Worm (Caenorhabditis elegans) whole organism, L4 larva: Measurements from ENCODE around the gene nhr-68.

ENCODE experiments used
- D1046.2 ChIP-seq: fragments of 200-800 bp; sonication (Bioruptor generic); IDR thresholded peaks from 2 replicates; pipeline ENCODE4 v1.3.6; 2022; ENCODE audit warnings: missing genetic modification characterization, missing compliant biosample characterization
- F44E2.7 ChIP-seq: fragments of 200-800 bp; sonication (Bioruptor generic); IDR thresholded peaks from 2 replicates; pipeline ENCODE4 v2.1.2; 2022; ENCODE audit warnings: missing genetic modification characterization, missing compliant biosample characterization
- T20F7.1 ChIP-seq: fragments of 200-800 bp; sonication (Bioruptor generic); optimal IDR thresholded peaks from 2 replicates; lab custom pipeline; 2018; ENCODE audit warnings: mild to moderate bottlenecking, missing genetic modification characterization, missing compliant biosample characterization
- T26A8.4 ChIP-seq: fragments of 200-800 bp; sonication (Bioruptor generic); IDR thresholded peaks from 2 replicates; pipeline ENCODE4 v1.3.6; 2022; ENCODE audit warnings: missing genetic modification characterization, missing compliant biosample characterization
- arid-1 ChIP-seq: fragments of 200-800 bp; sonication (Bioruptor generic); conservative IDR thresholded peaks from 2 replicates; pipeline ENCODE4 v1.3.6; 2022; ENCODE audit warnings: missing genetic modification reagents, missing genetic modification characterization, missing compliant biosample characterization
- ceh-20 ChIP-seq: fragments of 200-800 bp; sonication (Bioruptor generic); IDR thresholded peaks from 2 replicates; pipeline ENCODE4 v1.3.6; 2022; ENCODE audit warnings: missing genetic modification reagents, missing genetic modification characterization, missing compliant biosample characterization
- ctbp-1 ChIP-seq: fragments of 200-800 bp; sonication (Bioruptor generic); IDR thresholded peaks from 2 replicates; pipeline ENCODE4 v1.3.6; 2022; ENCODE audit warnings: missing genetic modification reagents, missing genetic modification characterization, missing compliant biosample characterization
- daf-19 ChIP-seq: fragments of 200-800 bp; sonication (Bioruptor generic); conservative IDR thresholded peaks from 2 replicates; pipeline ENCODE4 v1.3.6; 2022; ENCODE audit warnings: missing genetic modification characterization, missing compliant biosample characterization
- dmd-8 ChIP-seq: fragments of 200-800 bp; sonication (Bioruptor generic); IDR thresholded peaks from 2 replicates; pipeline ENCODE4 v1.3.6; 2022; ENCODE audit warnings: missing genetic modification characterization, missing compliant biosample characterization
- dmd-9 ChIP-seq: fragments of 200-800 bp; sonication (Bioruptor generic); IDR thresholded peaks from 2 replicates; pipeline ENCODE4 v1.3.6; 2022; ENCODE audit warnings: missing genetic modification reagents, missing genetic modification characterization, missing compliant biosample characterization
- dve-1 ChIP-seq: sonication (generic microtip); optimal IDR thresholded peaks from 2 replicates; lab custom pipeline; 2017; ENCODE audit warnings: antibody characterized with exemption, mild to moderate bottlenecking, missing genetic modification characterization, missing compliant biosample characterization; ENCODE audit not compliant: insufficient read depth
- egl-27 ChIP-seq: sonication (generic microtip); optimal IDR thresholded peaks from 3 replicates; lab custom pipeline; 2017; ENCODE audit warnings: missing biosample characterization, missing genetic modification reagents, missing genetic modification characterization
- egl-43 ChIP-seq: fragments of 200-800 bp; sonication (Bioruptor generic); IDR thresholded peaks from 2 replicates; pipeline ENCODE4 v1.3.6; 2022; ENCODE audit warnings: missing genetic modification reagents, missing genetic modification characterization, missing compliant biosample characterization
- hmg-1.1 ChIP-seq: fragments of 200-800 bp; sonication (Bioruptor generic); IDR thresholded peaks from 2 replicates; pipeline ENCODE4 v1.3.6; 2022; ENCODE audit warnings: missing genetic modification reagents, missing genetic modification characterization, missing compliant biosample characterization
- jun-1 ChIP-seq: fragments of 150-350 bp; optimal IDR thresholded peaks from 2 replicates; lab custom pipeline; 2014; ENCODE audit warnings: missing biosample characterization, missing genetic modification reagents, missing genetic modification characterization
- lim-7 ChIP-seq: fragments of 200-800 bp; sonication (Bioruptor generic); IDR thresholded peaks from 2 replicates; pipeline ENCODE4 v1.3.6; 2022; ENCODE audit warnings: missing genetic modification characterization, missing compliant biosample characterization
- lin-1 ChIP-seq: fragments of 200-800 bp; sonication (Bioruptor generic); IDR thresholded peaks from 2 replicates; pipeline ENCODE4 v1.3.6; 2022; ENCODE audit warnings: missing genetic modification reagents, missing genetic modification characterization, missing compliant biosample characterization
- lsy-2 ChIP-seq, 2 experiments: fragments of 150-350 bp in 1 of 2; sonication (generic microtip) in 1 of 2; optimal IDR thresholded peaks; 2 replicates each; lab custom pipeline; 2014 to 2017; ENCODE audit warnings: missing biosample characterization in 2 of 2, missing genetic modification characterization in 2 of 2
- madf-9 ChIP-seq: fragments of 200-800 bp; sonication (Bioruptor generic); conservative IDR thresholded peaks from 2 replicates; pipeline ENCODE4 v1.3.6; 2022; ENCODE audit warnings: missing genetic modification reagents, missing genetic modification characterization, missing compliant biosample characterization
- mdl-1 ChIP-seq, 2 experiments: fragments of 150-350 bp in 1 of 2; sonication (generic microtip) in 1 of 2; optimal IDR thresholded peaks; 2 replicates each; lab custom pipeline; 2014 to 2017; ENCODE audit warnings: missing biosample characterization in 2 of 2, missing genetic modification characterization in 2 of 2
- mep-1 ChIP-seq: fragments of 150-350 bp; sonication (generic microtip); optimal IDR thresholded peaks from 3 replicates; lab custom pipeline; 2014; ENCODE audit warnings: missing biosample characterization, missing genetic modification characterization
- mxl-2 ChIP-seq: fragments of 200-800 bp; sonication (Bioruptor generic); conservative IDR thresholded peaks from 2 replicates; pipeline ENCODE4 v1.3.6; 2022; ENCODE audit warnings: missing genetic modification reagents, missing genetic modification characterization, missing compliant biosample characterization
- mxl-3 ChIP-seq: fragments of 200-800 bp; sonication (Bioruptor generic); optimal IDR thresholded peaks from 2 replicates; lab custom pipeline; 2018; ENCODE audit warnings: mild to moderate bottlenecking, missing genetic modification characterization, missing compliant biosample characterization
- nhr-10 ChIP-seq: fragments of 150-350 bp; optimal IDR thresholded peaks from 2 replicates; lab custom pipeline; 2014; ENCODE audit warnings: missing biosample characterization, missing genetic modification characterization
- nhr-25 ChIP-seq: sonication (generic microtip); optimal IDR thresholded peaks from 2 replicates; lab custom pipeline; 2017; ENCODE audit warnings: missing genetic modification characterization, mild to moderate bottlenecking, missing compliant biosample characterization, antibody characterized with exemption, moderate library complexity, borderline replicate concordance; ENCODE audit not compliant: insufficient read depth
- nhr-48 ChIP-seq: sonication (generic microtip); optimal IDR thresholded peaks from 2 replicates; lab custom pipeline; 2016; ENCODE audit warnings: mild to moderate bottlenecking, missing genetic modification characterization, missing compliant biosample characterization
- nhr-6 ChIP-seq: fragments of 150-350 bp; optimal IDR thresholded peaks from 2 replicates; lab custom pipeline; 2014; ENCODE audit warnings: missing biosample characterization, missing genetic modification characterization
- pha-4 ChIP-seq, 2 experiments: fragments of 150-350 bp in 1 of 2; fragments of 200-800 bp in 1 of 2; sonication (Bioruptor generic) in 1 of 2; IDR thresholded peaks in 1 of 2; optimal IDR thresholded peaks in 1 of 2; 2 replicates each; pipeline versions ENCODE4 v1.3.6 to Lab custom; 2014 to 2022; ENCODE audit warnings: missing genetic modification characterization in 2 of 2, missing genetic modification reagents in 2 of 2, missing biosample characterization in 1 of 2, missing compliant biosample characterization in 1 of 2
- php-3 ChIP-seq: fragments of 200-800 bp; sonication (Bioruptor generic); IDR thresholded peaks from 2 replicates; pipeline ENCODE4 v1.3.6; 2022; ENCODE audit warnings: missing genetic modification reagents, missing genetic modification characterization, missing compliant biosample characterization
- set-16 ChIP-seq: fragments of 200-800 bp; sonication (Bioruptor generic); IDR thresholded peaks from 2 replicates; pipeline ENCODE4 v1.3.6; 2022; ENCODE audit warnings: missing genetic modification reagents, missing genetic modification characterization, missing compliant biosample characterization
- tra-1 ChIP-seq: fragments of 200-800 bp; sonication (Bioruptor generic); IDR thresholded peaks from 2 replicates; pipeline ENCODE4 v1.3.6; 2022; ENCODE audit warnings: missing genetic modification reagents, missing genetic modification characterization, missing compliant biosample characterization
- unc-62 ChIP-seq, 3 experiments: fragments of 150-350 bp in 1 of 3; sonication (generic microtip); optimal IDR thresholded peaks in 2 of 3; peaks in 1 of 3; 1 replicate in 1 of 3; 2 replicates in 2 of 3; lab custom pipeline; 2014 to 2017; ENCODE audit warnings: missing biosample characterization in 3 of 3, missing genetic modification characterization in 3 of 3, missing genetic modification reagents in 3 of 3, missing genotype in 1 of 3
- zfp-3 ChIP-seq: fragments of 200-800 bp; sonication (Bioruptor generic); conservative IDR thresholded peaks from 2 replicates; pipeline ENCODE4 v1.3.6; 2022; ENCODE audit warnings: missing genetic modification reagents, missing genetic modification characterization, missing compliant biosample characterization
- zip-2 ChIP-seq: fragments of 150-350 bp; optimal IDR thresholded peaks from 2 replicates; lab custom pipeline; 2014; ENCODE audit warnings: missing biosample characterization, missing genetic modification characterization

The nhr-68 gene

DNA sequence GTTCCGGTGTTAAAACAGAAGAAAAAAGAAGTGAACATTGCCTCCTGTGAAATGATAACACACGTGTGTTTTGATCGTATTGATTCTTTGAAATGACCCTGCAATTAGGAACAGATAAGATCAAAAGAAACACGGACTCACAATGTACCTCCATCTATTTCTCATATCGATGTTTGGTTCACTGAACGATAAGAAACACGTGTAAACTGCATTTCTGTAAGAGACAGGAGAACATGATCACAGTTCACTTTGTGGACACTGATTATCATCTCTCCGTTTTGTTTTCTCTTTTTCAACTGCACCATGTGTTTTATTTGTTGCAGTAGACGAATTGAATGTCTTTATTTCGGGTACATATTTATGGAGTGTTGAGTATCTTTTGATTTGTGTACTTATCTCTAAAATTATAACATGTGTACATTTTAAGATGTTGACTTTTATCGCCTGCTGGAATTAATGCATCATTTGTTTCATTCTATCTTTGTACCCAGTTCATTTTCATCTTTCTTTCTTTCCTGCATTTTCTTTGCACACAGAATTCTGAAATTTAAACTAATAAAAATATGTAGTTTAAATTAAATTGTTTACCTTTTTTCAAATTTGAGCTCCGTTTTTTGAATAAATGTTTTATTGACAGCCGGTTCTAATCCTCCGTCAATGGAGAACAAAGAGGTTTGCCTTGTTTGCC lies at the start of gene nhr-68, which contains the start of gene H12C20.7 (continued):
- TF ChIP-seq mep-1 (tag; lab: Kevin White, UChicago) (peak; percentile 85), nhr-25 (tag; lab: Kevin White, UChicago) (peak; percentile 55), T26A8.4 (GFP tag; lab: Robert Waterston, UW) (peak; percentile 89), lim-7 (GFP tag; lab: Robert Waterston, UW) (no peak), pha-4 (GFP tag; IDR thresholded peaks at IDR 0.05; lab: Robert Waterston, UW) (peak; percentile 73), pha-4 (tag; optimal IDR thresholded peaks at IDR 0.05; lab: Kevin White, UChicago) (no peak), mdl-1 (tag; optimal IDR thresholded peaks at IDR 0.05; lab: Kevin White, UChicago) (peak; percentile 38 to 98), nhr-48 (tag; lab: Kevin White, UChicago) (peak; percentile 99), dmd-9 (GFP tag; lab: Robert Waterston, UW) (0 out of 2 replicates have a peak, but pooled peaks have one; percentile 23), arid-1 (peak; percentile 54; the same call in 1 of the 2 replicates), T20F7.1 (GFP tag; lab: Kevin White, UChicago) (peak; percentile 84), dmd-8 (0 out of 2 replicates have a peak, but pooled peaks have one; percentile 26), zip-2 (peak; percentile 55), mxl-2 (peak; percentile 75), tra-1 (GFP tag; lab: Robert Waterston, UW) (peak; percentile 98), lsy-2 (tag; optimal IDR thresholded peaks at IDR 0.05; lab: Kevin White, UChicago) (peak in 1 of 2 experiments; percentile 93), ctbp-1 (peak; percentile 70), daf-19 (GFP tag; lab: Robert Waterston, UW) (0 out of 2 replicates have a peak, but pooled peaks have one; percentile 40), nhr-6 (tag; lab: Kevin White, UChicago) (peak; percentile 48), zfp-3 (GFP tag; lab: Robert Waterston, UW) (peak; percentile 86), jun-1 (tag; lab: Kevin White, UChicago) (peak; percentile 37), ceh-20 (peak; percentile 94), dve-1 (tag; lab: Kevin White, UChicago) (peak; percentile 99), php-3 (peak; percentile 97), lin-1 (GFP tag; lab: Robert Waterston, UW) (peak; percentile 96)

DNA sequence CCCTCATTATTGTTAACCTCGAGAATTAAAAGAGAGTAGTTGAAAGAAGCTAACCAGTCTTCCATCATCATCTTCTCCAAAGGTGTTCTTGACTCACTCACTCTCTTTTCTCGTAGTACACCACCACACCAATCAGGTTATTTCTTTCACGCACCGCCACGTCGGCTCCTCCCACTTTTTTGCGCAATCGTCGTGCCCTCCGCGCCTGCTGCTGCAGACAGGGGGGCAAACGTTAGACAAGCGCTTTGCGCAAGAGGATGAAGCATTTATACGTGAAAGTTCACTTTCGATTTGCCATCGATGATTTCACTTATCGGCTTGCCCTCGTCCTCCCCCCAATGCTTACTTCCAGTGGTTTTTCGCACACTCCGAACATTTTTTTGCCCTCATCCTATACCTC lies 47.9 kb upstream of the nhr-68 start:
- TF ChIP-seq D1046.2 (GFP tag; lab: Robert Waterston, UW): 0 out of 2 replicates have a peak, but pooled peaks have one; percentile 32
- no peak for TF ChIP-seq egl-27 (tag; lab: Kevin White, UChicago)
- no peak for TF ChIP-seq dmd-9 (GFP tag; lab: Robert Waterston, UW)
- TF ChIP-seq nhr-48 (tag; lab: Kevin White, UChicago): no peak
- TF ChIP-seq hmg-1.1 (GFP tag; lab: Robert Waterston, UW): 0 out of 2 replicates have a peak, but pooled peaks have one; percentile 32
- TF ChIP-seq F44E2.7 (GFP tag; lab: Robert Waterston, UW): no peak
- TF ChIP-seq arid-1: no peak
- 0 out of 2 replicates have a peak, but pooled peaks have one; percentile 39 for TF ChIP-seq egl-43 (GFP tag; lab: Robert Waterston, UW)
- peak; percentile 42 for TF ChIP-seq mxl-3 (GFP tag; lab: Kevin White, UChicago)
- no peak for TF ChIP-seq nhr-10 (tag; lab: Kevin White, UChicago)
- peak; percentile 38 for TF ChIP-seq set-16
- no peak for TF ChIP-seq madf-9 (GFP tag; lab: Robert Waterston, UW)
- TF ChIP-seq ctbp-1: no peak
- no peak for TF ChIP-seq ceh-20
- TF ChIP-seq, all 104 proteins: peak for 5

DNA sequence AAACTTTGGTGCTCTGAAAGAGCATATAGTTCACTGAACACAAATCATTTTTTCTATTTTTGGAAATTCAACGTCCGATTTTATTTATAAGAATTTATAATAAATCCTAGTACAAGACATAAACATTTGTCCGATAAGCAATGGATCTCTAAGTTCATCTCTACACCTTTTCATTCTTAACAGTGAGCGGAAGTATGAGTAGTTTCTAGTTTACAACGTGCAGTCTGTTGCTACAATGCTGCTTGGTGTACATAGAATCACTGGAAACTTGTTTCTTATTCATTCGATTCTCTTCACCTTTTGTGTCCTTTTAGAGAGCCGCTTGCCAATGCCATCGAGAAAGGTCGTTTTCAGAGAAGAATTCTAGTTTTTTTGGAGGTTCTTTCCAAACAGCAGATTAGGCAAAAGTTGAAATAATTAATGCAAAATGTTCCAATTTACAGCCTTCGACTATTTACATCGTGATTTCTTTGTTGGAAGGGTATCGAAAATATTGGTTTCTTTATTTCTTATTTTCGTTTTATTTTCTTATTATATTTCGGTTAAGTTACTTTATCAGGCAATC lies 46.2 kb upstream of the nhr-68 start:
- TF ChIP-seq set-16 (no peak), unc-62 (GFP tag; optimal IDR thresholded peaks at IDR 0.05 in 1 of 2; lab: Kevin White, UChicago) (peak in 1 of 2 experiments; percentile 91), unc-62 (tag; optimal IDR thresholded peaks at IDR 0.05; lab: Kevin White, UChicago) (no peak)
